Worm (Caenorhabditis elegans): ENCODE results near the gene R07D5.2.

DNA sequence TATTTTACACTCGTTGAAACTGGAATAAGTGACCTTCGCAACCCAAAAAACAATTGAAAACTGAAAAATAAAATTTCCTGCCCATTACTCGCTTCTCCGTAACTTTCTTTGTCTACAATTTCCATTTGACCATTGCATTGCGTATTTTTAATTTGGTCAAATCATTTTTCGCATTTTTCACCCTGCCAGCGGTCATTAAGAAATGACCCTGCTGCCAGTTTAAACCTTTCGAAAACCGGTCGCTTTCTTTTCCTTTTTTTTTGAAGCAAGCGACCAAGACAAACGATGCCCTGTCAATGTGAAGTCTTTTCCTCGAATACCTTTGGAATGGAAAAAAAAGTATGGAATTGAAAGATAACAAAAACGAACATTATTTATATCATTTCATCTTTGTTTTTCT is 44.5 kb upstream of the R07D5.2 start:
- no peak for TF ChIP-seq nhr-77 (tag; optimal IDR thresholded peaks at IDR 0.05)
- no peak for TF ChIP-seq ama-1 (optimal IDR thresholded peaks at IDR 0.05)
- no peak for TF ChIP-seq pha-4 (tag; optimal IDR thresholded peaks at IDR 0.05)
- TF ChIP-seq nhr-11 (tag; optimal IDR thresholded peaks at IDR 0.05) = no peak
- TF ChIP-seq fos-1 (tag; optimal IDR thresholded peaks at IDR 0.05) = no peak
- TF ChIP-seq aly-2 (tag; optimal IDR thresholded peaks at IDR 0.05) = no peak
- no peak for TF ChIP-seq fkh-10 (GFP tag; optimal IDR thresholded peaks at IDR 0.05)
